Worm (Caenorhabditis elegans) whole organism, young adult: ENCODE measurements around the gene F52C9.5.

Experiments
- B0035.1 ChIP-seq: sonication (generic microtip); optimal IDR thresholded peaks from 2 replicates; lab custom pipeline; 2016; ENCODE audit warnings: missing genetic modification characterization, mild to moderate bottlenecking, missing compliant biosample characterization, missing genotype, missing genetic modification reagents
- B0336.3 ChIP-seq: fragments of 200-800 bp; sonication (Bioruptor generic); IDR thresholded peaks from 2 replicates; pipeline ENCODE4 v1.3.6; 2022; ENCODE audit warnings: missing genetic modification characterization, missing compliant biosample characterization
- C06A6.2 ChIP-seq: fragments of 200-800 bp; sonication (Bioruptor generic); conservative IDR thresholded peaks from 2 replicates; pipeline ENCODE4 v1.3.6; 2022; ENCODE audit warnings: missing genetic modification characterization, missing compliant biosample characterization
- D2030.7 ChIP-seq: fragments of 200-800 bp; sonication (Bioruptor generic); IDR thresholded peaks from 2 replicates; pipeline ENCODE4 v1.3.6; 2022; ENCODE audit warnings: missing genetic modification reagents, missing genetic modification characterization, missing compliant biosample characterization
- F22D6.2 ChIP-seq: sonication (generic microtip); optimal IDR thresholded peaks from 2 replicates; lab custom pipeline; 2016; ENCODE audit warnings: mild to moderate bottlenecking, missing genetic modification characterization, missing compliant biosample characterization
- F23B12.7 ChIP-seq: sonication (generic microtip); optimal IDR thresholded peaks from 2 replicates; lab custom pipeline; 2017; ENCODE audit warnings: missing genetic modification characterization, mild to moderate bottlenecking, missing compliant biosample characterization, antibody characterized with exemption, moderate library complexity; ENCODE audit not compliant: insufficient read depth
- F49E8.2 ChIP-seq: sonication (generic microtip); optimal IDR thresholded peaks from 3 replicates; lab custom pipeline; 2017; ENCODE audit warnings: missing genetic modification characterization, mild to moderate bottlenecking, missing compliant biosample characterization, antibody characterized with exemption, moderate library complexity; ENCODE audit not compliant: insufficient read depth
- F52B5.7 ChIP-seq: sonication (generic microtip); optimal IDR thresholded peaks from 2 replicates; lab custom pipeline; 2016; ENCODE audit warnings: mild to moderate bottlenecking, missing genetic modification characterization, missing compliant biosample characterization
- F57C9.4 ChIP-seq: sonication (generic microtip); optimal IDR thresholded peaks from 2 replicates; lab custom pipeline; 2017; ENCODE audit warnings: mild to moderate bottlenecking, missing genetic modification characterization, missing compliant biosample characterization
- K11D2.4 ChIP-seq: fragments of 200-800 bp; sonication (Bioruptor generic); IDR thresholded peaks from 2 replicates; pipeline ENCODE4 v1.3.6; 2022; ENCODE audit warnings: missing genetic modification reagents, missing genetic modification characterization, missing compliant biosample characterization
- Y53F4B.3 ChIP-seq: fragments of 200-800 bp; sonication (Bioruptor generic); IDR thresholded peaks from 2 replicates; pipeline ENCODE4 v1.3.6; 2022; ENCODE audit warnings: missing genetic modification reagents, missing genetic modification characterization, missing compliant biosample characterization
- Y56A3A.18 ChIP-seq: fragments of 200-800 bp; sonication (Bioruptor generic); IDR thresholded peaks from 2 replicates; pipeline ENCODE4 v1.3.6; 2022; ENCODE audit warnings: missing genetic modification reagents, missing genetic modification characterization, missing compliant biosample characterization
- ZK185.1 ChIP-seq: sonication (generic microtip); optimal IDR thresholded peaks from 2 replicates; lab custom pipeline; 2016; ENCODE audit warnings: mild to moderate bottlenecking, missing genetic modification characterization, missing compliant biosample characterization; ENCODE audit not compliant: poor library complexity, severe bottlenecking
- aptf-3 ChIP-seq: fragments of 200-800 bp; sonication (Bioruptor generic); IDR thresholded peaks from 2 replicates; pipeline ENCODE4 v1.3.6; 2022; ENCODE audit warnings: missing genetic modification characterization, missing compliant biosample characterization
- athp-1 ChIP-seq: sonication (generic microtip); optimal IDR thresholded peaks from 2 replicates; lab custom pipeline; 2017; ENCODE audit warnings: mild to moderate bottlenecking, missing genetic modification characterization, missing compliant biosample characterization
- attf-3 ChIP-seq: fragments of 200-800 bp; sonication (Bioruptor generic); conservative IDR thresholded peaks from 2 replicates; pipeline ENCODE4 v1.3.6; 2022; ENCODE audit warnings: missing genetic modification reagents, missing genetic modification characterization, missing compliant biosample characterization
- attf-5 ChIP-seq: fragments of 200-800 bp; sonication (Bioruptor generic); optimal IDR thresholded peaks from 2 replicates; lab custom pipeline; 2018; ENCODE audit warnings: mild to moderate bottlenecking, missing genetic modification characterization, missing compliant biosample characterization
- cebp-1 ChIP-seq, 2 experiments: fragments of 200-800 bp in 1 of 2; sonication (Bioruptor generic) in 1 of 2; sonication (generic microtip) in 1 of 2; IDR thresholded peaks in 1 of 2; optimal IDR thresholded peaks in 1 of 2; 2 replicates each; pipeline versions ENCODE4 v1.3.6 to Lab custom; 2017 to 2022; ENCODE audit warnings: missing compliant biosample characterization in 2 of 2, missing genetic modification characterization in 2 of 2, mild to moderate bottlenecking in 1 of 2, missing genetic modification reagents in 1 of 2, moderate library complexity in 1 of 2
- cebp-2 ChIP-seq: fragments of 200-800 bp; sonication (Bioruptor generic); IDR thresholded peaks from 2 replicates; pipeline ENCODE4 v1.3.6; 2022; ENCODE audit warnings: missing genetic modification characterization, missing compliant biosample characterization
- ceh-58 ChIP-seq: fragments of 200-800 bp; sonication (Bioruptor generic); IDR thresholded peaks from 2 replicates; pipeline ENCODE4 v1.3.6; 2022; ENCODE audit warnings: missing genetic modification characterization, missing compliant biosample characterization
- ceh-91 ChIP-seq: fragments of 200-800 bp; sonication (Bioruptor generic); IDR thresholded peaks from 2 replicates; pipeline ENCODE4 v1.3.6; 2022; ENCODE audit warnings: missing genetic modification reagents, missing genetic modification characterization, missing compliant biosample characterization
- chd-7 ChIP-seq: sonication (generic microtip); optimal IDR thresholded peaks from 2 replicates; lab custom pipeline; 2016; ENCODE audit warnings: mild to moderate bottlenecking, missing genetic modification characterization, moderate library complexity, missing compliant biosample characterization
- die-1 ChIP-seq: sonication (generic microtip); optimal IDR thresholded peaks from 2 replicates; lab custom pipeline; 2016; ENCODE audit warnings: missing genotype, mild to moderate bottlenecking, missing genetic modification characterization, missing compliant biosample characterization
- dox-1 ChIP-seq: fragments of 200-800 bp; sonication (Bioruptor generic); IDR thresholded peaks from 2 replicates; pipeline ENCODE4 v1.3.6; 2022; ENCODE audit warnings: missing genetic modification reagents, missing genetic modification characterization, missing compliant biosample characterization
- dpff-1 ChIP-seq: sonication (generic microtip); optimal IDR thresholded peaks from 2 replicates; lab custom pipeline; 2017; ENCODE audit warnings: mild to moderate bottlenecking, missing genetic modification characterization, missing compliant biosample characterization
- egl-44 ChIP-seq: fragments of 200-800 bp; sonication (Bioruptor generic); IDR thresholded peaks from 2 replicates; pipeline ENCODE4 v1.3.6; 2022; ENCODE audit warnings: missing genetic modification reagents, missing genetic modification characterization, missing compliant biosample characterization
- egrh-3 ChIP-seq: fragments of 200-800 bp; sonication (Bioruptor generic); IDR thresholded peaks from 2 replicates; pipeline ENCODE4 v1.3.6; 2022; ENCODE audit warnings: missing genetic modification reagents, missing genetic modification characterization, missing compliant biosample characterization
- ets-4 ChIP-seq: fragments of 200-800 bp; sonication (Bioruptor generic); optimal IDR thresholded peaks from 2 replicates; lab custom pipeline; 2018; ENCODE audit warnings: mild to moderate bottlenecking, missing genetic modification characterization, missing compliant biosample characterization
- let-607 ChIP-seq, 2 experiments: fragments of 200-800 bp in 1 of 2; sonication (Bioruptor generic) in 1 of 2; sonication (generic microtip) in 1 of 2; optimal IDR thresholded peaks; 2 replicates each; lab custom pipeline; 2016 to 2018; ENCODE audit warnings: mild to moderate bottlenecking in 2 of 2, missing compliant biosample characterization in 2 of 2, missing genetic modification characterization in 2 of 2, moderate library complexity in 2 of 2, missing genotype in 1 of 2
- lin-35 ChIP-seq, 3 experiments: fragments of 150-350 bp in 2 of 3; sonication (generic microtip) in 1 of 3; optimal IDR thresholded peaks; 2 replicates each; lab custom pipeline; 2014 to 2018; ENCODE audit warnings: missing biosample characterization in 3 of 3, missing genetic modification characterization in 3 of 3, missing genetic modification reagents in 3 of 3
- lin-40 ChIP-seq: sonication (generic microtip); optimal IDR thresholded peaks from 2 replicates; lab custom pipeline; 2016; ENCODE audit warnings: missing genetic modification characterization, mild to moderate bottlenecking, missing compliant biosample characterization, missing genotype, missing genetic modification reagents
- lir-1 ChIP-seq: fragments of 200-800 bp; sonication (Bioruptor generic); conservative IDR thresholded peaks from 2 replicates; pipeline ENCODE4 v1.3.6; 2022; ENCODE audit warnings: missing genetic modification reagents, missing genetic modification characterization, missing compliant biosample characterization
- lsl-1 ChIP-seq: fragments of 200-800 bp; sonication (Bioruptor generic); optimal IDR thresholded peaks from 2 replicates; lab custom pipeline; 2018; ENCODE audit warnings: mild to moderate bottlenecking, missing genetic modification characterization, moderate library complexity, missing compliant biosample characterization
- madf-10 ChIP-seq: sonication (generic microtip); optimal IDR thresholded peaks from 2 replicates; lab custom pipeline; 2016; ENCODE audit warnings: mild to moderate bottlenecking, missing genetic modification characterization, missing compliant biosample characterization
- mxl-1 ChIP-seq: sonication (generic microtip); optimal IDR thresholded peaks from 2 replicates; lab custom pipeline; 2016; ENCODE audit warnings: missing genetic modification characterization, missing compliant biosample characterization
- nfyb-1 ChIP-seq: fragments of 200-800 bp; sonication (Bioruptor generic); IDR thresholded peaks from 2 replicates; pipeline ENCODE4 v1.3.6; 2022; ENCODE audit warnings: missing genetic modification reagents, missing genetic modification characterization, missing compliant biosample characterization
- nhr-179 ChIP-seq: sonication (generic microtip); optimal IDR thresholded peaks from 2 replicates; lab custom pipeline; 2016; ENCODE audit warnings: mild to moderate bottlenecking, missing genetic modification characterization, missing compliant biosample characterization
- nhr-27 ChIP-seq: fragments of 200-800 bp; sonication (Bioruptor generic); optimal IDR thresholded peaks from 2 replicates; lab custom pipeline; 2018; ENCODE audit warnings: mild to moderate bottlenecking, missing genetic modification characterization, moderate library complexity, missing compliant biosample characterization
- repo-1 ChIP-seq: sonication (generic microtip); optimal IDR thresholded peaks from 2 replicates; lab custom pipeline; 2017; ENCODE audit warnings: mild to moderate bottlenecking, missing genetic modification characterization, missing compliant biosample characterization
- sdz-38 ChIP-seq: sonication (generic microtip); optimal IDR thresholded peaks from 2 replicates; lab custom pipeline; 2016; ENCODE audit warnings: missing genotype, missing genetic modification characterization, missing compliant biosample characterization
- snpc-1.3 ChIP-seq: sonication (generic microtip); optimal IDR thresholded peaks from 2 replicates; lab custom pipeline; 2017; ENCODE audit warnings: missing genetic modification characterization, mild to moderate bottlenecking, missing compliant biosample characterization, antibody characterized with exemption, moderate library complexity, missing genotype, missing genetic modification reagents; ENCODE audit not compliant: insufficient read depth
- snpc-4 ChIP-seq, 5 experiments: fragments of 150-350 bp in 1 of 5; sonication (generic microtip) in 4 of 5; optimal IDR thresholded peaks; 2 replicates each; lab custom pipeline; 2014 to 2018; ENCODE audit warnings: missing genetic modification characterization in 5 of 5, missing biosample characterization in 3 of 5, antibody characterized with exemption in 2 of 5, mild to moderate bottlenecking in 2 of 5, missing compliant biosample characterization in 2 of 5, missing genotype in 2 of 5, moderate library complexity in 2 of 5, missing genetic modification reagents in 1 of 5
- somi-1 ChIP-seq: fragments of 200-800 bp; sonication (Bioruptor generic); optimal IDR thresholded peaks from 2 replicates; lab custom pipeline; 2018; ENCODE audit warnings: mild to moderate bottlenecking, missing genetic modification characterization, missing compliant biosample characterization
- tbp1 ChIP-seq: fragments of 200-800 bp; sonication (Bioruptor generic); optimal IDR thresholded peaks from 2 replicates; lab custom pipeline; 2018; ENCODE audit warnings: mild to moderate bottlenecking, missing genetic modification characterization, missing compliant biosample characterization
- unc-130 ChIP-seq: sonication (generic microtip); optimal IDR thresholded peaks from 2 replicates; lab custom pipeline; 2016; ENCODE audit warnings: missing genetic modification reagents, missing genetic modification characterization, missing compliant biosample characterization
- ztf-18 ChIP-seq: sonication (generic microtip); optimal IDR thresholded peaks from 2 replicates; lab custom pipeline; 2016; ENCODE audit warnings: missing genotype, mild to moderate bottlenecking, missing genetic modification characterization, missing compliant biosample characterization

Gene F52C9.5

ce11 chrIII:5294867-5295266, 7.2 kb upstream of the F52C9.5 start (continued):
- peak; percentile 64 for TF ChIP-seq snpc-4 (GFP tag; optimal IDR thresholded peaks at IDR 0.05; lab: Kevin White, UChicago)
- TF ChIP-seq snpc-4 (tag; optimal IDR thresholded peaks at IDR 0.05; lab: Kevin White, UChicago), result peak in 2 of 4 experiments; percentile 55 to 57
- no peak for TF ChIP-seq F49E8.2 (tag; lab: Kevin White, UChicago)
- TF ChIP-seq nfyb-1 (GFP tag; lab: Robert Waterston, UW), result peak; percentile 81
- TF ChIP-seq B0336.3 (GFP tag; lab: Robert Waterston, UW), result no peak
- TF ChIP-seq somi-1, result peak; percentile 80
- TF ChIP-seq F22D6.2 (tag; lab: Kevin White, UChicago), result no peak
- peak; percentile 81 for TF ChIP-seq mxl-1 (tag; lab: Kevin White, UChicago)
- peak; percentile 5 for TF ChIP-seq nhr-179 (tag; lab: Kevin White, UChicago)
- TF ChIP-seq dpff-1 (tag; lab: Kevin White, UChicago), result no peak
- TF ChIP-seq Y56A3A.18, result peak; percentile 85
- TF ChIP-seq Y53F4B.3 (GFP tag; lab: Robert Waterston, UW), result no peak
- TF ChIP-seq ceh-91, result 0 out of 2 replicates have a peak, but pooled peaks have one; percentile 18
- TF ChIP-seq ets-4 (GFP tag; lab: Kevin White, UChicago), result peak; percentile 62
- peak; percentile 50; the same call in 1 of the 2 replicates for TF ChIP-seq lir-1 (GFP tag; lab: Robert Waterston, UW)
- peak; percentile 64 for TF ChIP-seq chd-7 (tag; lab: Kevin White, UChicago)
- TF ChIP-seq cebp-1 (GFP tag; IDR thresholded peaks at IDR 0.05; lab: Robert Waterston, UW), result peak; percentile 43; the same call in 1 of the 2 replicates
- no peak for TF ChIP-seq cebp-1 (tag; optimal IDR thresholded peaks at IDR 0.05; lab: Kevin White, UChicago)
- TF ChIP-seq sdz-38 (tag; lab: Kevin White, UChicago), result peak; percentile 14
- TF ChIP-seq tbp1, result peak; percentile 99
- TF ChIP-seq ZK185.1 (tag; lab: Kevin White, UChicago), result peak; percentile 44
- no peak for TF ChIP-seq dox-1 (GFP tag; lab: Robert Waterston, UW)
- peak; percentile 70 for TF ChIP-seq egl-44
- TF ChIP-seq nhr-27 (tag; lab: Kevin White, UChicago), result no peak
- TF ChIP-seq K11D2.4, result no peak
- TF ChIP-seq lsl-1, result peak; percentile 40
- TF ChIP-seq egrh-3, result 0 out of 2 replicates have a peak, but pooled peaks have one; percentile 29
- peak; percentile 81 for TF ChIP-seq F57C9.4 (tag; lab: Kevin White, UChicago)
- 0 out of 2 replicates have a peak, but pooled peaks have one; percentile 55 for TF ChIP-seq ceh-58 (GFP tag; lab: Robert Waterston, UW)
- 0 out of 2 replicates have a peak, but pooled peaks have one; percentile 39 for TF ChIP-seq C06A6.2 (GFP tag; lab: Robert Waterston, UW)
- no peak for TF ChIP-seq aptf-3 (GFP tag; lab: Robert Waterston, UW)
- TF ChIP-seq ztf-18 (tag; lab: Kevin White, UChicago), result peak; percentile 76
- TF ChIP-seq lin-35 (GFP tag; optimal IDR thresholded peaks at IDR 0.05; lab: Kevin White, UChicago), result peak in 1 of 3 experiments; percentile 68
- TF ChIP-seq F52B5.7 (tag; lab: Kevin White, UChicago), result peak; percentile 82
- TF ChIP-seq die-1, result peak; percentile 93
- TF ChIP-seq snpc-1.3, result peak; percentile 80
- TF ChIP-seq D2030.7 (GFP tag; lab: Robert Waterston, UW), result peak; percentile 70; the same call in 1 of the 2 replicates
- TF ChIP-seq F23B12.7 (tag; lab: Kevin White, UChicago), result peak; percentile 81
- peak; percentile 45 for TF ChIP-seq B0035.1 (tag; lab: Kevin White, UChicago)
- peak; percentile 59 for TF ChIP-seq madf-10 (tag; lab: Kevin White, UChicago)
- TF ChIP-seq cebp-2 (GFP tag; lab: Robert Waterston, UW), result 0 out of 2 replicates have a peak, but pooled peaks have one; percentile 79
- TF ChIP-seq lin-40 (tag; lab: Kevin White, UChicago), result peak; percentile 38
- peak; percentile 47 for TF ChIP-seq unc-130
- peak; percentile 65 for TF ChIP-seq attf-5
- TF ChIP-seq repo-1 (tag; lab: Kevin White, UChicago), result peak; percentile 73
- peak; percentile 34; the same call in 1 of the 2 replicates for TF ChIP-seq attf-3 (GFP tag; lab: Robert Waterston, UW)
- peak; percentile 40 to 65 for TF ChIP-seq let-607 (tag; optimal IDR thresholded peaks at IDR 0.05; lab: Kevin White, UChicago)
- peak; percentile 79 for TF ChIP-seq athp-1 (tag; lab: Kevin White, UChicago)
